Fruit fly (Drosophila melanogaster) whole organism, embryonic: ENCODE data around the gene PCNA2.
A peak's percentile ranks its signal among the peaks of the same experiment; 100 is the strongest.

Experiments
- CG10431 ChIP-seq: fragments of 200-800 bp; sonication (Bioruptor generic); optimal IDR thresholded peaks from 3 replicates; lab custom pipeline; 2018; ENCODE audit warnings: missing biosample characterization, mild to moderate bottlenecking, missing genetic modification characterization
- CG11456 ChIP-seq: fragments of 200-800 bp; sonication (Bioruptor generic); IDR thresholded peaks from 3 replicates; pipeline ENCODE4 v1.3.6; 2022; ENCODE audit warnings: missing biosample characterization, missing genetic modification characterization
- CG11695 ChIP-seq: fragments of 200-800 bp; sonication (Bioruptor generic); IDR thresholded peaks from 3 replicates; pipeline ENCODE4 v1.3.6; 2022; ENCODE audit warnings: missing biosample characterization, missing genetic modification characterization
- CG1233 ChIP-seq: fragments of 200-800 bp; sonication (Bioruptor generic); optimal IDR thresholded peaks from 4 replicates; lab custom pipeline; 2018; ENCODE audit warnings: missing biosample characterization, mild to moderate bottlenecking, missing genetic modification characterization
- CG13624 ChIP-seq: fragments of 200-800 bp; sonication (Bioruptor generic); optimal IDR thresholded peaks from 2 replicates; lab custom pipeline; 2016; ENCODE audit warnings: missing biosample characterization, missing genetic modification characterization
- CG13894 ChIP-seq: fragments of 200-800 bp; sonication (Bioruptor generic); optimal IDR thresholded peaks from 3 replicates; lab custom pipeline; 2018; ENCODE audit warnings: missing biosample characterization, mild to moderate bottlenecking, missing genetic modification characterization, moderate library complexity
- CG17328 ChIP-seq: fragments of 200-800 bp; sonication (Bioruptor generic); IDR thresholded peaks from 2 replicates; pipeline ENCODE4 v1.3.6; 2022; ENCODE audit warnings: missing biosample characterization, missing genetic modification characterization
- CG1832 ChIP-seq: fragments of 200-800 bp; sonication (Bioruptor generic); optimal IDR thresholded peaks from 2 replicates; lab custom pipeline; 2017; ENCODE audit warnings: missing biosample characterization, mild to moderate bottlenecking, missing genetic modification characterization, inconsistent platforms
- CG18619 ChIP-seq: fragments of 200-800 bp; sonication (Bioruptor generic); optimal IDR thresholded peaks from 3 replicates; lab custom pipeline; 2017; ENCODE audit warnings: missing biosample characterization, mild to moderate bottlenecking, missing genetic modification characterization
- CG18764 ChIP-seq: fragments of 200-800 bp; sonication (Bioruptor generic); optimal IDR thresholded peaks from 3 replicates; lab custom pipeline; 2016; ENCODE audit warnings: missing biosample characterization, missing genetic modification characterization
- CG6254 ChIP-seq: fragments of 200-800 bp; sonication (Bioruptor generic); optimal IDR thresholded peaks from 3 replicates; lab custom pipeline; 2017; ENCODE audit warnings: mild to moderate bottlenecking, missing biosample characterization, missing genetic modification reagents, missing genetic modification characterization
- CG8290 ChIP-seq, 3 experiments: fragments of 200-800 bp; sonication (Bioruptor generic); optimal IDR thresholded peaks; 2 replicates each; lab custom pipeline; 2016 to 2019; ENCODE audit warnings: missing biosample characterization in 3 of 3, missing genetic modification characterization in 3 of 3, mild to moderate bottlenecking in 2 of 3, moderate library complexity in 1 of 3
- CG9932 ChIP-seq: fragments of 200-800 bp; sonication (Bioruptor generic); IDR thresholded peaks from 2 replicates; pipeline ENCODE4 v1.3.6; 2022; ENCODE audit warnings: missing biosample characterization, missing genetic modification characterization
- CrebB ChIP-seq: fragments of 200-800 bp; sonication (Bioruptor generic); optimal IDR thresholded peaks from 3 replicates; lab custom pipeline; 2018; ENCODE audit warnings: missing biosample characterization, mild to moderate bottlenecking, missing genetic modification characterization
- Doc2 ChIP-seq: fragments of 200-800 bp; sonication (Bioruptor generic); IDR thresholded peaks from 2 replicates; pipeline ENCODE4 v1.3.6; 2022; ENCODE audit warnings: missing biosample characterization, missing genetic modification characterization
- Fer1 ChIP-seq: fragments of 200-800 bp; sonication (Bioruptor generic); optimal IDR thresholded peaks from 2 replicates; lab custom pipeline; 2017; ENCODE audit warnings: missing biosample characterization, mild to moderate bottlenecking, missing genetic modification characterization
- HHEX ChIP-seq: fragments of 200-800 bp; sonication (Bioruptor generic); optimal IDR thresholded peaks from 3 replicates; lab custom pipeline; 2017; ENCODE audit warnings: missing biosample characterization, mild to moderate bottlenecking, missing genetic modification characterization, missing genetic modification reagents
- HLH4C ChIP-seq: fragments of 200-800 bp; sonication (Bioruptor generic); IDR thresholded peaks from 3 replicates; pipeline ENCODE4 v1.3.6; 2022; ENCODE audit warnings: missing biosample characterization, missing genetic modification characterization; ENCODE audit not compliant: partially characterized antibody
- Hmx ChIP-seq: fragments of 200-800 bp; sonication (Bioruptor generic); optimal IDR thresholded peaks from 2 replicates; lab custom pipeline; 2016; ENCODE audit warnings: missing biosample characterization, missing genetic modification characterization
- MBD-R2 ChIP-seq: fragments of 200-800 bp; sonication (Bioruptor generic); IDR thresholded peaks from 2 replicates; pipeline ENCODE4 v1.3.6; 2022; ENCODE audit warnings: missing biosample characterization, missing genetic modification characterization
- MTF-1 ChIP-seq: fragments of 200-800 bp; sonication (Bioruptor generic); optimal IDR thresholded peaks from 2 replicates; lab custom pipeline; 2018; ENCODE audit warnings: missing biosample characterization, mild to moderate bottlenecking, missing genetic modification characterization, borderline replicate concordance
- Max ChIP-seq: fragments of 200-800 bp; sonication (Bioruptor generic); optimal IDR thresholded peaks from 2 replicates; lab custom pipeline; 2016; ENCODE audit warnings: missing biosample characterization, mild to moderate bottlenecking, missing genetic modification characterization
- NC2α ChIP-seq: fragments of 200-800 bp; sonication (Bioruptor generic); optimal IDR thresholded peaks from 2 replicates; lab custom pipeline; 2016; ENCODE audit warnings: missing biosample characterization, missing genetic modification characterization
- NK7.1 ChIP-seq: fragments of 200-800 bp; sonication (Bioruptor generic); optimal IDR thresholded peaks from 3 replicates; lab custom pipeline; 2016; ENCODE audit warnings: missing biosample characterization, missing genetic modification characterization
- NfI ChIP-seq: fragments of 200-800 bp; sonication (Bioruptor generic); optimal IDR thresholded peaks from 3 replicates; lab custom pipeline; 2018; ENCODE audit warnings: missing biosample characterization, mild to moderate bottlenecking, missing genetic modification characterization, moderate library complexity
- Oli ChIP-seq: fragments of 200-800 bp; sonication (Bioruptor generic); optimal IDR thresholded peaks from 2 replicates; lab custom pipeline; 2018; ENCODE audit warnings: missing biosample characterization, mild to moderate bottlenecking, missing genetic modification characterization, moderate library complexity
- Poxn ChIP-seq: fragments of 200-800 bp; sonication (Bioruptor generic); IDR thresholded peaks from 2 replicates; pipeline ENCODE4 v1.3.6; 2022; ENCODE audit warnings: missing biosample characterization, missing genetic modification characterization
- Sox100B ChIP-seq: fragments of 200-800 bp; sonication (Bioruptor generic); optimal IDR thresholded peaks from 3 replicates; lab custom pipeline; 2018; ENCODE audit warnings: missing biosample characterization, mild to moderate bottlenecking, missing genetic modification characterization
- al ChIP-seq: fragments of 200-800 bp; sonication (Bioruptor generic); IDR thresholded peaks from 2 replicates; pipeline ENCODE4 v1.3.6; 2022; ENCODE audit warnings: missing biosample characterization, missing genetic modification characterization
- ash1 ChIP-seq: fragments of 200-800 bp; sonication (Bioruptor generic); optimal IDR thresholded peaks from 2 replicates; lab custom pipeline; 2018; ENCODE audit warnings: missing biosample characterization, mild to moderate bottlenecking, missing genetic modification characterization
- ci ChIP-seq: fragments of 200-800 bp; sonication (Bioruptor generic); IDR thresholded peaks from 3 replicates; pipeline ENCODE4 v1.3.6; 2022; ENCODE audit warnings: missing biosample characterization, missing genetic modification characterization
- crc ChIP-seq: fragments of 200-800 bp; sonication (Bioruptor generic); optimal IDR thresholded peaks from 2 replicates; lab custom pipeline; 2016; ENCODE audit warnings: missing biosample characterization, missing genetic modification characterization
- exex ChIP-seq: fragments of 200-800 bp; sonication (Bioruptor generic); optimal IDR thresholded peaks from 4 replicates; lab custom pipeline; 2018; ENCODE audit warnings: missing biosample characterization, mild to moderate bottlenecking, missing genetic modification characterization, moderate library complexity
- gcm ChIP-seq: fragments of 200-800 bp; sonication (Bioruptor generic); optimal IDR thresholded peaks from 2 replicates; lab custom pipeline; 2019; ENCODE audit warnings: missing biosample characterization, mild to moderate bottlenecking, missing genetic modification characterization, moderate library complexity
- gfzf ChIP-seq: fragments of 200-800 bp; sonication (Bioruptor generic); optimal IDR thresholded peaks from 2 replicates; lab custom pipeline; 2016; ENCODE audit warnings: missing biosample characterization, mild to moderate bottlenecking, missing genetic modification characterization, moderate library complexity
- kah ChIP-seq: fragments of 200-800 bp; sonication (Bioruptor generic); optimal IDR thresholded peaks from 2 replicates; lab custom pipeline; 2018; ENCODE audit warnings: missing biosample characterization, mild to moderate bottlenecking, missing genetic modification characterization
- kni ChIP-seq: fragments of 200-800 bp; sonication (Bioruptor generic); optimal IDR thresholded peaks from 3 replicates; lab custom pipeline; 2017; ENCODE audit warnings: mild to moderate bottlenecking, missing biosample characterization, missing genetic modification reagents, missing genetic modification characterization
- lmd ChIP-seq: fragments of 200-800 bp; sonication (Bioruptor generic); IDR thresholded peaks from 2 replicates; pipeline ENCODE4 v1.3.6; 2022; ENCODE audit warnings: missing biosample characterization, missing genetic modification characterization
- pros ChIP-seq: fragments of 200-800 bp; sonication (Bioruptor generic); optimal IDR thresholded peaks from 3 replicates; lab custom pipeline; 2019; ENCODE audit warnings: missing biosample characterization, mild to moderate bottlenecking, missing genetic modification characterization, moderate library complexity
- salm ChIP-seq: fragments of 200-800 bp; sonication (Bioruptor generic); optimal IDR thresholded peaks from 2 replicates; lab custom pipeline; 2018; ENCODE audit warnings: missing biosample characterization, mild to moderate bottlenecking, missing genetic modification characterization
- sim ChIP-seq: fragments of 200-800 bp; sonication (Bioruptor generic); IDR thresholded peaks from 2 replicates; pipeline ENCODE4 v1.3.6; 2022; ENCODE audit warnings: missing biosample characterization, missing genetic modification characterization
- slbo ChIP-seq: fragments of 200-800 bp; sonication (Bioruptor generic); IDR thresholded peaks from 2 replicates; pipeline ENCODE4 v1.3.6; 2022; ENCODE audit warnings: missing biosample characterization, missing genetic modification characterization
- ssp ChIP-seq: fragments of 200-800 bp; sonication (Bioruptor generic); IDR thresholded peaks from 2 replicates; pipeline ENCODE4 v1.3.6; 2022; ENCODE audit warnings: missing biosample characterization, missing genetic modification characterization
- trem ChIP-seq: fragments of 200-800 bp; optimal IDR thresholded peaks from 3 replicates; lab custom pipeline; 2019; ENCODE audit warnings: missing biosample characterization, mild to moderate bottlenecking, missing genetic modification characterization, moderate library complexity
- ttk ChIP-seq: fragments of 200-800 bp; sonication (Bioruptor generic); IDR thresholded peaks from 2 replicates; pipeline ENCODE4 v2.1.2; 2022; ENCODE audit warnings: missing biosample characterization, missing genetic modification characterization
- tup ChIP-seq: fragments of 200-800 bp; sonication (Bioruptor generic); optimal IDR thresholded peaks from 2 replicates; lab custom pipeline; 2016; ENCODE audit warnings: missing biosample characterization, mild to moderate bottlenecking, missing genetic modification characterization, moderate library complexity
- unpg ChIP-seq: fragments of 200-800 bp; sonication (Bioruptor generic); optimal IDR thresholded peaks from 3 replicates; lab custom pipeline; 2018; ENCODE audit warnings: missing biosample characterization, mild to moderate bottlenecking, missing genetic modification characterization, moderate library complexity
- zfh2 ChIP-seq: fragments of 200-800 bp; sonication (Bioruptor generic); optimal IDR thresholded peaks from 2 replicates; lab custom pipeline; 2016; ENCODE audit warnings: missing biosample characterization, missing genetic modification characterization

PCNA2 gene

DNA sequence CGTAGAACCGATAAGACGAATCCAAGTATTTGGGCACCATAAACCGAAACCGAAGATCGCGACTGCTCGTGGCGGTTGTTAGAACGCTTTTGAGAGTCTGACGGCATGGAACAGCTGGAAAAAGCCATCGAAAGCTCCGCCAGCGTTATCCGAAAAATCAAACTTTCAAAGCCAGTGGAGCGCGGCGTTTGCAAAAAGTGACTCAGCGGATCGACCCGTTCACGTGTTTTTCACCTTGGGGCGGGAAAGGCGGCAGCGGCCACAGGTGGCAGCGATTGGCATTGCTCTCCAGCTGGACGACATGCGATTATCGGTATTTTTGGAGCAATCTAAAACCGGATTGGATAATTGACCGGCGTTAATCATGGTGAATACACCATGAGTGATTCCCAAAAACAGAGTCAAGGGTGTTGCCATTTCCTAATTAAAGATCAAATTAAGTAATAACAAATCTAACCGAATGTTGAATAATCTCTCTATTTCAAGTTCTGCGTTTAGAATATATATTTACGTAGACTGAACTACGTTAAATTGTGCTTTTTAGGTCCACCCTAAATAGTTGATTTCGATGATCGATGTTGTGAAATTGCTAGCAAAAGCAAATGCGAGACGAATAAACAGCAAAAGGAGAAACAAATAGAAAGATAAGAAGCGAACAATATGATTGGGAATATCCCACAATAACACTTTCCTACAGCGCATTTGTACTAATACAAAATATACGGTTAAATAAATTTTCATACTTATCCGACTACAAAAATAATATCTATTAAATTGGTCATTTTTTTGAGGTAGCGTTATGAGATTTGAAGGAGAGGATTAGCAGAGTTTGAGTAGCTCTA lies 36.7 kb downstream of the PCNA2 start, which contains the start of gene CG10337 (continued):
- no peak; the same call in 1 of the 2 replicates for TF ChIP-seq al (GFP tag; lab: Robert Waterston, UW)
- peak; percentile 34 for TF ChIP-seq kah (GFP tag; lab: Kevin White, UChicago)
- TF ChIP-seq Oli: no peak
- peak; percentile 29; the same call in 1 of the 2 replicates for TF ChIP-seq slbo (GFP tag; lab: Robert Waterston, UW)
- TF ChIP-seq CG18619: peak; percentile 37
- peak; percentile 5 for TF ChIP-seq gcm
- no peak for TF ChIP-seq Hmx
- TF ChIP-seq CG13894 (tag; lab: Kevin White, UChicago): peak; percentile 39
- TF ChIP-seq pros (GFP tag; lab: Kevin White, UChicago): no peak
- TF ChIP-seq NC2α (GFP tag; lab: Kevin White, UChicago): no peak
- no peak for TF ChIP-seq Max (GFP tag; lab: Kevin White, UChicago)
- TF ChIP-seq kni (GFP tag; lab: Kevin White, UChicago): no peak
- TF ChIP-seq CG6254 (GFP tag; lab: Kevin White, UChicago): no peak
- TF ChIP-seq unpg (GFP tag; lab: Kevin White, UChicago): peak; percentile 55
- TF ChIP-seq Doc2: no peak
- TF ChIP-seq MBD-R2 (GFP tag; lab: Robert Waterston, UW): peak; percentile 59; the same call in 1 of the 2 replicates
- no peak for TF ChIP-seq crc (GFP tag; lab: Kevin White, UChicago)
- TF ChIP-seq CG10431: peak; percentile 19
- no peak for TF ChIP-seq HLH4C (GFP tag; lab: Robert Waterston, UW)
- TF ChIP-seq salm (tag; lab: Kevin White, UChicago): no peak
- peak; percentile 54 for TF ChIP-seq Sox100B (GFP tag; lab: Kevin White, UChicago)
- TF ChIP-seq CrebB (tag; lab: Kevin White, UChicago): peak; percentile 45
- TF ChIP-seq CG11456 (GFP tag; lab: Robert Waterston, UW): no peak
- TF ChIP-seq ssp: no peak
- peak; percentile 40 for TF ChIP-seq HHEX
- no peak for TF ChIP-seq MTF-1 (GFP tag; lab: Kevin White, UChicago)
- peak; percentile 11; the same call in 1 of the 2 replicates for TF ChIP-seq lmd (GFP tag; lab: Robert Waterston, UW)
- TF ChIP-seq CG9932: peak; percentile 42
- TF ChIP-seq CG1233 (GFP tag; lab: Kevin White, UChicago): peak; percentile 30
- TF ChIP-seq CG8290 (GFP tag; optimal IDR thresholded peaks at IDR 0.05; lab: Kevin White, UChicago): no peak
- TF ChIP-seq CG8290 (tag; optimal IDR thresholded peaks at IDR 0.05; lab: Kevin White, UChicago): peak in 1 of 2 experiments; percentile 77
- TF ChIP-seq exex: peak; percentile 69
- no peak for TF ChIP-seq trem (tag; lab: Kevin White, UChicago)
- peak; percentile 50 for TF ChIP-seq CG17328 (GFP tag; lab: Robert Waterston, UW)
- peak; percentile 78 for TF ChIP-seq Fer1
- no peak for TF ChIP-seq CG18764
- peak; percentile 54; the same call in 1 of the 3 replicates for TF ChIP-seq CG11695
- TF ChIP-seq CG13624 (GFP tag; lab: Kevin White, UChicago): no peak
- no peak for TF ChIP-seq ttk (GFP tag; lab: Robert Waterston, UW)
- TF ChIP-seq tup (GFP tag; lab: Kevin White, UChicago): no peak
- TF ChIP-seq Poxn: no peak
- no peak for TF ChIP-seq CG1832 (GFP tag; lab: Kevin White, UChicago)
- TF ChIP-seq ash1 (GFP tag; lab: Kevin White, UChicago): no peak
- peak; percentile 22 for TF ChIP-seq NfI (GFP tag; lab: Kevin White, UChicago)
- TF ChIP-seq sim (GFP tag; lab: Robert Waterston, UW): no peak
- TF ChIP-seq gfzf: no peak
- no peak for TF ChIP-seq NK7.1
- no peak; the same call in 2 of the 3 replicates for TF ChIP-seq ci
- TF ChIP-seq zfh2 (GFP tag; lab: Kevin White, UChicago): no peak
